Worm (Caenorhabditis elegans): ENCODE data around the gene acr-16.
"Not testable (repeated sequence)": the region's sequence is repeated elsewhere in the genome, so short reads cannot be mapped to it uniquely, and the experiment has no call there.

ce11 chrV:8533067-8533466, 27.9 kb upstream of the acr-16 start, which contains the start of the genes his-8 and his-7:
- not testable (repeated sequence) for TF ChIP-seq him-1, W03F9.2 (tag; optimal IDR thresholded peaks at IDR 0.05)
